Worm (Caenorhabditis elegans) whole organism, L1 larva: ENCODE results near the gene orc-3.

Source experiments
- elt-3 ChIP-seq, 6 experiments: fragments of 150-350 bp in 1 of 6; sonication (generic microtip); optimal IDR thresholded peaks; 2 replicates each; lab custom pipeline; 2017 to 2018; ENCODE audit warnings: missing biosample characterization in 6 of 6, missing genetic modification characterization in 6 of 6, inconsistent platforms in 1 of 6
- fos-1 ChIP-seq: fragments of 150-350 bp; optimal IDR thresholded peaks from 2 replicates; lab custom pipeline; 2014; ENCODE audit warnings: missing biosample characterization, missing genetic modification characterization
- nhr-11 ChIP-seq: fragments of 150-350 bp; optimal IDR thresholded peaks from 2 replicates; lab custom pipeline; 2014; ENCODE audit warnings: missing biosample characterization, missing genetic modification characterization
- pag-3 ChIP-seq: sonication (generic microtip); optimal IDR thresholded peaks from 2 replicates; lab custom pipeline; 2017; ENCODE audit warnings: missing genetic modification characterization, mild to moderate bottlenecking, missing compliant biosample characterization, antibody characterized with exemption, borderline replicate concordance; ENCODE audit not compliant: insufficient read depth

DNA sequence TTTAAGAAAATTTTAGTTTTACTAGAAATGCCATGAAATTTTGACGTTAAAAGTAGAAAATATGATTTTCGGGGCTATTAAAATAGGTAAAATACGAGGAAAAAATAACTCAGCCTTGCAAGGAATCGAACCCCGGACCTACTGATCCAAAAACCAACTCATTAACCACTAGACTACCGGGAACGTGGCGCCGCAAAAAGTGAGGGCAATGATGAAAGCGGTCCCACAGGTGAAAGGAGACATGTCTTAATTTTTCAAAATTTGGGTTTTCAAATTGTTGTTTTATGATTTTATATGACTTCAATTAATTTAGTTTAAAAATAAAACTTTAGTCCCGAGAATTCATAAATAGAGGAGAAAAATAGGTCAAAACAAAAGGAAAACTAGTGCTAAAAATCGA is 22.7 kb downstream of the orc-3 start:
- TF ChIP-seq pag-3 (tag; lab: Kevin White, UChicago) (no peak), elt-3 (tag; optimal IDR thresholded peaks at IDR 0.05; lab: Kevin White, UChicago) (no peak), fos-1 (tag; lab: Kevin White, UChicago) (no peak), nhr-11 (tag; lab: Kevin White, UChicago) (no peak)
